Worm (Caenorhabditis elegans) whole organism, mixed stage, embryonic: ENCODE results near the gene vps-18.

Source experiments
- bed-3 ChIP-seq: fragments of 200-800 bp; sonication (Bioruptor generic); optimal IDR thresholded peaks from 3 replicates; lab custom pipeline; 2018; ENCODE audit warnings: mild to moderate bottlenecking, missing genetic modification characterization, moderate library complexity, missing compliant biosample characterization
- blmp-1 ChIP-seq: fragments of 150-350 bp; optimal IDR thresholded peaks from 2 replicates; lab custom pipeline; 2014; ENCODE audit warnings: missing biosample characterization, missing genetic modification characterization
- ceh-39 ChIP-seq: fragments of 150-350 bp; optimal IDR thresholded peaks from 2 replicates; lab custom pipeline; 2014; ENCODE audit warnings: missing biosample characterization, missing genetic modification characterization
- ceh-43 ChIP-seq: fragments of 200-800 bp; sonication (Bioruptor generic); optimal IDR thresholded peaks from 2 replicates; lab custom pipeline; 2018; ENCODE audit warnings: mild to moderate bottlenecking, missing genetic modification characterization, moderate library complexity, missing compliant biosample characterization
- ces-1 ChIP-seq: fragments of 150-350 bp; optimal IDR thresholded peaks from 2 replicates; lab custom pipeline; 2014; ENCODE audit warnings: missing biosample characterization, missing genetic modification reagents, missing genetic modification characterization
- drap-1 ChIP-seq: fragments of 200-800 bp; sonication (Bioruptor generic); optimal IDR thresholded peaks from 3 replicates; lab custom pipeline; 2018; ENCODE audit warnings: mild to moderate bottlenecking, missing genetic modification characterization, missing compliant biosample characterization
- elt-1 ChIP-seq: sonication (generic microtip); optimal IDR thresholded peaks from 2 replicates; lab custom pipeline; 2017; ENCODE audit warnings: missing genetic modification characterization, mild to moderate bottlenecking, missing compliant biosample characterization, antibody characterized with exemption, moderate library complexity, borderline replicate concordance; ENCODE audit not compliant: insufficient read depth
- elt-3 ChIP-seq: fragments of 150-350 bp; optimal IDR thresholded peaks from 2 replicates; lab custom pipeline; 2014; ENCODE audit warnings: missing biosample characterization, missing genetic modification characterization
- flh-1 ChIP-seq: fragments of 200-800 bp; sonication (Bioruptor generic); optimal IDR thresholded peaks from 2 replicates; lab custom pipeline; 2018; ENCODE audit warnings: mild to moderate bottlenecking, missing genetic modification characterization, moderate library complexity, missing compliant biosample characterization
- ham-2 ChIP-seq: fragments of 200-800 bp; sonication (Bioruptor generic); optimal IDR thresholded peaks from 2 replicates; lab custom pipeline; 2018; ENCODE audit warnings: mild to moderate bottlenecking, missing genetic modification characterization, missing compliant biosample characterization
- hlh-1 ChIP-seq: fragments of 150-350 bp; optimal IDR thresholded peaks from 2 replicates; lab custom pipeline; 2014; ENCODE audit warnings: missing biosample characterization, missing genetic modification reagents, missing genetic modification characterization
- lin-13 ChIP-seq: fragments of 150-350 bp; optimal IDR thresholded peaks from 2 replicates; lab custom pipeline; 2014; ENCODE audit warnings: missing biosample characterization, missing genetic modification characterization
- lin-32 ChIP-seq: fragments of 200-800 bp; sonication (Bioruptor generic); optimal IDR thresholded peaks from 2 replicates; lab custom pipeline; 2018; ENCODE audit warnings: mild to moderate bottlenecking, missing genetic modification characterization, missing compliant biosample characterization
- lsy-2 ChIP-seq: fragments of 150-350 bp; optimal IDR thresholded peaks from 2 replicates; lab custom pipeline; 2014; ENCODE audit warnings: missing biosample characterization, missing genetic modification characterization
- mab-5 ChIP-seq: fragments of 150-350 bp; optimal IDR thresholded peaks from 2 replicates; lab custom pipeline; 2014; ENCODE audit warnings: missing biosample characterization, missing genetic modification characterization
- mep-1 ChIP-seq: fragments of 150-350 bp; optimal IDR thresholded peaks from 2 replicates; lab custom pipeline; 2017; ENCODE audit warnings: missing biosample characterization, missing genetic modification reagents, missing genetic modification characterization, inconsistent platforms
- mls-2 ChIP-seq: sonication (generic microtip); optimal IDR thresholded peaks from 2 replicates; lab custom pipeline; 2016; ENCODE audit warnings: mild to moderate bottlenecking, missing genetic modification characterization, moderate library complexity, missing compliant biosample characterization
- nhr-12 ChIP-seq: fragments of 150-350 bp; optimal IDR thresholded peaks from 2 replicates; lab custom pipeline; 2014; ENCODE audit warnings: missing biosample characterization, missing genetic modification characterization
- nhr-2 ChIP-seq: fragments of 150-350 bp; optimal IDR thresholded peaks from 2 replicates; lab custom pipeline; 2014; ENCODE audit warnings: missing biosample characterization, missing genetic modification characterization
- nhr-237 ChIP-seq: fragments of 150-350 bp; optimal IDR thresholded peaks from 2 replicates; lab custom pipeline; 2014; ENCODE audit warnings: missing biosample characterization, missing genetic modification characterization
- pha-4 ChIP-seq: fragments of 150-350 bp; optimal IDR thresholded peaks from 2 replicates; lab custom pipeline; 2018; ENCODE audit warnings: missing biosample characterization, missing genetic modification reagents, missing genetic modification characterization
- sem-2 ChIP-seq: fragments of 200-800 bp; sonication (Bioruptor generic); optimal IDR thresholded peaks from 2 replicates; lab custom pipeline; 2018; ENCODE audit warnings: mild to moderate bottlenecking, missing genetic modification characterization, missing compliant biosample characterization
- snpc-4 ChIP-seq: fragments of 150-350 bp; optimal IDR thresholded peaks from 2 replicates; lab custom pipeline; 2014; ENCODE audit warnings: missing biosample characterization, missing genetic modification characterization
- sptf-1 ChIP-seq: sonication (generic microtip); optimal IDR thresholded peaks from 2 replicates; lab custom pipeline; 2017; ENCODE audit warnings: mild to moderate bottlenecking, missing genetic modification characterization, moderate library complexity, missing compliant biosample characterization
- tbx-8 ChIP-seq: fragments of 200-800 bp; sonication (Bioruptor generic); optimal IDR thresholded peaks from 2 replicates; lab custom pipeline; 2018; ENCODE audit warnings: mild to moderate bottlenecking, missing genetic modification characterization, moderate library complexity, missing compliant biosample characterization
- unc-120 ChIP-seq: sonication (generic microtip); optimal IDR thresholded peaks from 2 replicates; lab custom pipeline; 2017; ENCODE audit warnings: missing genetic modification characterization, missing compliant biosample characterization; ENCODE audit not compliant: poor library complexity, severe bottlenecking
- unc-62 ChIP-seq: fragments of 150-350 bp; optimal IDR thresholded peaks from 2 replicates; lab custom pipeline; 2014; ENCODE audit warnings: missing biosample characterization, missing genetic modification reagents, missing genetic modification characterization
- zip-8 ChIP-seq: fragments of 150-350 bp; optimal IDR thresholded peaks from 2 replicates; lab custom pipeline; 2014; ENCODE audit warnings: missing biosample characterization, missing genetic modification characterization
- ztf-11 ChIP-seq: fragments of 150-350 bp; optimal IDR thresholded peaks from 2 replicates; lab custom pipeline; 2014; ENCODE audit warnings: missing biosample characterization, missing genetic modification characterization

vps-18 gene

DNA sequence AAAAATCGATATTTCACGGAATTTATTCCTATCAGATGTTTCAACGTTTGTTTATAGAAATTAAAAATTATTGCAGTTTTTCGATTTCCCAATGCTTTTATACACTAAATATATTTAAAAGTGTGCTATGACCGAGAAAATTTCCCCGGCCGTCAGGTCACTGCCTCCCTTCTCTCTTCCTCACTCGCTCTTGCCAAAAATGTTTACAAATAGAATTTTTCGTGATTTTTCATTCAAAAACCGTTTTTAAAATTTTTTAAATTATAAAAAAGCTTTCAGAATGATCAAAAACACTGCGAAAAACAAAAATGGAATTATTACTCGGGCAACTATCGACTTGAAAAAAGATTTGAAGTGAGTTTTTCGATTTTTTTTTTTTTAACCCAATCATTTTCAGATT lies at the start of gene vps-18, which contains the start of gene T12C9.7:
Gene vps-18, plus strand, starts transcription at position 280 of the 400 bp plus-strand sequence.
Gene T12C9.7, minus strand, starts transcription at position 101 of the 400 bp plus-strand sequence.
- TF ChIP-seq ztf-11 (tag; lab: Kevin White, UChicago) (no peak), zip-8 (tag; lab: Kevin White, UChicago) (no peak), nhr-12 (tag; lab: Kevin White, UChicago) (no peak), ham-2 (GFP tag; lab: Kevin White, UChicago) (no peak), pha-4 (tag; lab: Kevin White, UChicago) (no peak), drap-1 (GFP tag; lab: Kevin White, UChicago) (no peak), lin-13 (tag; lab: Kevin White, UChicago) (no peak), mep-1 (tag; lab: Kevin White, UChicago) (no peak), lin-32 (GFP tag; lab: Kevin White, UChicago) (no peak), ceh-39 (tag; lab: Kevin White, UChicago) (no peak), elt-1 (tag; lab: Kevin White, UChicago) (no peak), nhr-237 (tag; lab: Kevin White, UChicago) (no peak), mab-5 (tag; lab: Kevin White, UChicago) (no peak), flh-1 (GFP tag; lab: Kevin White, UChicago) (no peak), mls-2 (tag; lab: Kevin White, UChicago) (no peak)

DNA sequence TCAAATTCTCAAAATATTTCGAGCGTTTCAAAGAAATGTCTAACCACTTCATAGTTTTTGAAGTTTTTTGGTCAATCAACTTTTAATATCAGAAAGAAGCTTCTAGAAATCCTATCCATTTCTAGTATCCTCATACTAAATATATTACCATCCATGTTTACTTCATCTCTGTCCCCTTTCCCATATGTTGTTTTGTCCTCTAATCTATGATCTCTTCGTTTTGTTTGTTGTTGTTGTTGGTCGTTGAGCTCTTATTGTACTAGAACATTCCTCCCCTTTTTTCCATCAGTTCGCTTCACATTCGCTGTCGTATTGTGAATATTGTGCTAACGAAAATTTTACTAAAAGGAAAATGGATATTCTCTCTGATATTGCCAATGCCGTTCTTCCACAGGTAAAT lies 43.6 kb upstream of the vps-18 start, which contains the start of gene sod-5:
Gene sod-5, plus strand, starts transcription at position 301 of the 400 bp plus-strand sequence.
- TF ChIP-seq tbx-8 (GFP tag; lab: Kevin White, UChicago) (no peak), mls-2 (tag; lab: Kevin White, UChicago) (no peak), ceh-43 (no peak), unc-120 (tag; lab: Kevin White, UChicago) (no peak), lin-13 (tag; lab: Kevin White, UChicago) (no peak), sem-2 (GFP tag; lab: Kevin White, UChicago) (no peak), lsy-2 (tag; lab: Kevin White, UChicago) (no peak), mab-5 (tag; lab: Kevin White, UChicago) (no peak), sptf-1 (no peak), ces-1 (no peak), unc-62 (GFP tag; lab: Kevin White, UChicago) (no peak), nhr-2 (tag; lab: Kevin White, UChicago) (no peak), nhr-12 (tag; lab: Kevin White, UChicago) (no peak), drap-1 (GFP tag; lab: Kevin White, UChicago) (no peak), mep-1 (tag; lab: Kevin White, UChicago) (no peak), ztf-11 (tag; lab: Kevin White, UChicago) (no peak)

DNA sequence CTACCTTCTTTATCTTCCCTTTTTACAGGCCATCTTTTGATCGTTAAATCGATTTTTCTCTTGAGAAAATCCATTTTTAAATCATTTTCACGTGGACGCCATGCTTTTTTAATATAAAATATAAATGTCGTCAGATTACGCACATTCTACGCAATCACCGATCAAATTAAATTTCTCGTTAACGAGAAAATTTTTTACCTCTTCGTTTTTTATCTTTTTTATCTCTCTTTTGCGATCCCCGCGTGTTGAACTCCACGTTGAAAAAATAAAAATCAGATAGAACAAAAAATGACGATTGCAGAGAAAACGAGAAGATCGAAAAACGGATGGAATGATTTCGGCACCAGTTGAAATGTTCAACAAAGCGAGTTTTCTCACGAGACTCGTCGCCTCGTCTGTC lies 41.0 kb upstream of the vps-18 start, which contains the start of gene bpnt-1:
Gene bpnt-1, plus strand, starts transcription at position 301 of the 400 bp plus-strand sequence.
- TF ChIP-seq pha-4 (tag; lab: Kevin White, UChicago) = no peak
- no peak for TF ChIP-seq snpc-4 (tag; lab: Kevin White, UChicago)
- TF ChIP-seq lsy-2 (tag; lab: Kevin White, UChicago) = no peak
- TF ChIP-seq elt-3 (tag; lab: Kevin White, UChicago) = no peak
- no peak for TF ChIP-seq blmp-1
- TF ChIP-seq drap-1 (GFP tag; lab: Kevin White, UChicago) = no peak
- TF ChIP-seq nhr-237 (tag; lab: Kevin White, UChicago) = no peak
- TF ChIP-seq ceh-39 (tag; lab: Kevin White, UChicago) = no peak
- TF ChIP-seq bed-3 (GFP tag; lab: Kevin White, UChicago) = no peak
- TF ChIP-seq sptf-1 = no peak
- TF ChIP-seq sem-2 (GFP tag; lab: Kevin White, UChicago) = no peak
- no peak for TF ChIP-seq unc-62 (GFP tag; lab: Kevin White, UChicago)
- TF ChIP-seq lin-32 (GFP tag; lab: Kevin White, UChicago) = no peak
- no peak for TF ChIP-seq lin-13 (tag; lab: Kevin White, UChicago)

DNA sequence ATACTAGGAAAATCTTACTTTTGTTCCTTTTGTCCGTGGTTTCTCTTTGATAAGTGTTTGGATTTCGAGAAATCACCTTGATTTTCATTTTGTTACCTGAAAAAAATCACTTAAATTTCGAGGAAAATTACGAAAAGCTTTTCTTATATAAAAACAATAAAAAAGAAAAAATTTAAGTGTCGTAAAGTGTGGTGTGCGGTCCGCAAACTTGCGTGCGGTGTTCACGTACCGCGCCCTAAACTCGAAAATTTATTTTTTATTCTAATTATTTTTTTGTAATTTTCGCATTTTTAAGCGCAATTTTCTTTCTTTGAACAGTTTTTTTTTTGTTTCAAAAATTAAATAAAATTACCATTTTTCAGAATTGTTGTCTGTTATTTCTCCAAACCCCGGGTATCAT lies 36.1 kb upstream of the vps-18 start, which contains the start of the genes dcaf-13 and toe-1:
Gene dcaf-13, minus strand, starts transcription at position 96 of the 400 bp plus-strand sequence.
Gene toe-1, plus strand, starts transcription at position 361 of the 400 bp plus-strand sequence.
- TF ChIP-seq sptf-1 = no peak
- no peak for TF ChIP-seq unc-62 (GFP tag; lab: Kevin White, UChicago)
- TF ChIP-seq ces-1 = peak; percentile 54
- no peak for TF ChIP-seq snpc-4 (tag; lab: Kevin White, UChicago)
- TF ChIP-seq nhr-12 (tag; lab: Kevin White, UChicago) = no peak
- no peak for TF ChIP-seq unc-120 (tag; lab: Kevin White, UChicago)

DNA sequence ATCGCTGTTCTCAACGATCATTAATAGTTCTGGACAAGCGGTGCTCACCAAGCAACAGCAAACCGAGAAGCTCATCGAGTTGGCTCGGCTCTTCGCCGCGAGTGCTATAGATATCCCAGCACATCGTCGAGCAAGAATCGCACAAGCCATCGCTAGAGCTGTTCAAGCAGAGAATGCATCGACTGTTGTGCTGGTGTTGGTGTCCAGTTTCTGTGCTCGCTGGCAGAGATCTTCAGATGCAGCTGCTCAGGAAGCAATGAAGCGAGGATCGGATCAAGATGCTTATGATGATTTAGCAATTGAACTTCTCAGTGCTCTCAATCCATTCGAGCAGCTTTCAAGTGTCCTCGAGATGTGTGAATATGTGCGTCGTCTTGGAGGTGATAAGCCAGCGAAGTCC lies 32.8 kb upstream of the vps-18 start:
- TF ChIP-seq hlh-1 (tag; lab: Kevin White, UChicago) = no peak
